Fruit fly (Drosophila melanogaster) whole organism, embryonic: ENCODE results near the gene brm.

Experiments used
- Atf-2 ChIP-seq: fragments of 200-800 bp; sonication (Bioruptor generic); optimal IDR thresholded peaks from 2 replicates; lab custom pipeline; 2016; ENCODE audit warnings: missing biosample characterization, missing genetic modification characterization
- CG10267 ChIP-seq: fragments of 200-800 bp; sonication (Bioruptor generic); optimal IDR thresholded peaks from 2 replicates; lab custom pipeline; 2018; ENCODE audit warnings: missing biosample characterization, mild to moderate bottlenecking, missing genetic modification characterization, moderate library complexity
- CG11504 ChIP-seq: fragments of 200-800 bp; sonication (Bioruptor generic); optimal IDR thresholded peaks from 3 replicates; lab custom pipeline; 2019; ENCODE audit warnings: missing biosample characterization, mild to moderate bottlenecking, missing genetic modification characterization, moderate library complexity
- CG12219 ChIP-seq: fragments of 200-800 bp; sonication (Bioruptor generic); optimal IDR thresholded peaks from 3 replicates; lab custom pipeline; 2018; ENCODE audit warnings: missing biosample characterization, mild to moderate bottlenecking, missing genetic modification characterization
- CG12942 ChIP-seq: fragments of 200-800 bp; sonication (Bioruptor generic); optimal IDR thresholded peaks from 3 replicates; lab custom pipeline; 2016; ENCODE audit warnings: missing biosample characterization, missing genetic modification characterization
- CG18011 ChIP-seq: fragments of 200-800 bp; sonication (Bioruptor generic); optimal IDR thresholded peaks from 2 replicates; lab custom pipeline; 2017; ENCODE audit warnings: missing biosample characterization, missing genetic modification characterization, mild to moderate bottlenecking, moderate library complexity, missing genotype
- CG18262 ChIP-seq: fragments of 200-800 bp; optimal IDR thresholded peaks from 3 replicates; lab custom pipeline; 2019; ENCODE audit warnings: missing biosample characterization, mild to moderate bottlenecking, missing genetic modification characterization, moderate library complexity
- CG18619 ChIP-seq: fragments of 200-800 bp; sonication (Bioruptor generic); optimal IDR thresholded peaks from 3 replicates; lab custom pipeline; 2017; ENCODE audit warnings: missing biosample characterization, mild to moderate bottlenecking, missing genetic modification characterization
- CG2120 ChIP-seq: fragments of 200-800 bp; sonication (Bioruptor generic); optimal IDR thresholded peaks from 3 replicates; lab custom pipeline; 2016; ENCODE audit warnings: missing biosample characterization, missing genetic modification characterization
- CG3065 ChIP-seq: fragments of 200-800 bp; sonication (Bioruptor generic); optimal IDR thresholded peaks from 2 replicates; lab custom pipeline; 2016; ENCODE audit warnings: missing biosample characterization, missing genetic modification characterization
- CG33213 ChIP-seq: fragments of 200-800 bp; sonication (Bioruptor generic); optimal IDR thresholded peaks from 3 replicates; lab custom pipeline; 2016; ENCODE audit warnings: missing biosample characterization, missing genetic modification characterization
- CG3995 ChIP-seq: fragments of 200-800 bp; sonication (Bioruptor generic); optimal IDR thresholded peaks from 3 replicates; lab custom pipeline; 2016; ENCODE audit warnings: missing biosample characterization, missing genetic modification characterization
- CG4730 ChIP-seq: fragments of 200-800 bp; sonication (Bioruptor generic); IDR thresholded peaks from 2 replicates; pipeline ENCODE4 v1.3.6; 2022; ENCODE audit warnings: missing biosample characterization, missing genetic modification characterization
- CG6791 ChIP-seq: fragments of 200-800 bp; sonication (Bioruptor generic); IDR thresholded peaks from 3 replicates; pipeline ENCODE4 v1.3.6; 2022; ENCODE audit warnings: missing biosample characterization, missing genetic modification characterization; ENCODE audit not compliant: partially characterized antibody
- CG7745 ChIP-seq: fragments of 200-800 bp; sonication (Bioruptor generic); optimal IDR thresholded peaks from 2 replicates; lab custom pipeline; 2018; ENCODE audit warnings: missing biosample characterization, mild to moderate bottlenecking, missing genetic modification characterization, moderate library complexity
- CG7987 ChIP-seq: fragments of 200-800 bp; sonication (Bioruptor generic); optimal IDR thresholded peaks from 2 replicates; lab custom pipeline; 2018; ENCODE audit warnings: missing biosample characterization, mild to moderate bottlenecking, missing genetic modification characterization, moderate library complexity
- CG8924 ChIP-seq: fragments of 200-800 bp; optimal IDR thresholded peaks from 3 replicates; lab custom pipeline; 2019; ENCODE audit warnings: missing biosample characterization, mild to moderate bottlenecking, missing genetic modification characterization, moderate library complexity
- CG9817 ChIP-seq: fragments of 200-800 bp; sonication (Bioruptor generic); optimal IDR thresholded peaks from 2 replicates; lab custom pipeline; 2018; ENCODE audit warnings: missing biosample characterization, mild to moderate bottlenecking, missing genetic modification characterization, moderate library complexity
- CTCF ChIP-seq: fragments of 200-800 bp; sonication (Bioruptor generic); optimal IDR thresholded peaks from 2 replicates; lab custom pipeline; 2017; ENCODE audit warnings: missing biosample characterization, mild to moderate bottlenecking, missing genetic modification characterization, moderate library complexity
- D19A ChIP-seq: fragments of 200-800 bp; optimal IDR thresholded peaks from 3 replicates; lab custom pipeline; 2019; ENCODE audit warnings: missing biosample characterization, mild to moderate bottlenecking, missing genetic modification characterization, moderate library complexity
- Dfd ChIP-seq, 2 experiments: fragments of >200 bp; optimal IDR thresholded peaks; 2 replicates each; lab custom pipeline; 2017; ENCODE audit warnings: missing biosample characterization in 2 of 2, missing genetic modification characterization in 2 of 2
- Dp ChIP-seq: fragments of 200-800 bp; sonication (Bioruptor generic); optimal IDR thresholded peaks from 2 replicates; lab custom pipeline; 2018; ENCODE audit warnings: missing biosample characterization, mild to moderate bottlenecking, missing genetic modification characterization, moderate library complexity
- Ets97D ChIP-seq: fragments of 200-800 bp; sonication (Bioruptor generic); optimal IDR thresholded peaks from 3 replicates; lab custom pipeline; 2016; ENCODE audit warnings: missing biosample characterization, missing genetic modification characterization
- Fer2 ChIP-seq: fragments of 200-800 bp; sonication (Bioruptor generic); optimal IDR thresholded peaks from 2 replicates; lab custom pipeline; 2018; ENCODE audit warnings: missing biosample characterization, mild to moderate bottlenecking, missing genetic modification characterization, moderate library complexity
- Hand ChIP-seq: fragments of 200-800 bp; sonication (Bioruptor generic); optimal IDR thresholded peaks from 2 replicates; lab custom pipeline; 2017; ENCODE audit warnings: mild to moderate bottlenecking, missing biosample characterization, missing genetic modification reagents, missing genetic modification characterization
- HmgZ ChIP-seq: fragments of 200-800 bp; sonication (Bioruptor generic); optimal IDR thresholded peaks from 2 replicates; lab custom pipeline; 2018; ENCODE audit warnings: missing biosample characterization, mild to moderate bottlenecking, missing genetic modification characterization
- Hr51 ChIP-seq, 2 experiments: fragments of 200-800 bp; sonication (Bioruptor generic); optimal IDR thresholded peaks; 2 replicates in 1 of 2; 3 replicates in 1 of 2; lab custom pipeline; 2016 to 2018; ENCODE audit warnings: missing biosample characterization in 2 of 2, missing genetic modification characterization in 2 of 2, mild to moderate bottlenecking in 1 of 2, moderate library complexity in 1 of 2
- Nf-YC ChIP-seq: fragments of 200-800 bp; optimal IDR thresholded peaks from 3 replicates; lab custom pipeline; 2019; ENCODE audit warnings: missing biosample characterization, mild to moderate bottlenecking, missing genetic modification characterization, moderate library complexity
- Poxn ChIP-seq: fragments of 200-800 bp; sonication (Bioruptor generic); IDR thresholded peaks from 2 replicates; pipeline ENCODE4 v1.3.6; 2022; ENCODE audit warnings: missing biosample characterization, missing genetic modification characterization
- bcd ChIP-seq: fragments of 200-800 bp; sonication (Bioruptor generic); optimal IDR thresholded peaks from 2 replicates; lab custom pipeline; 2017; ENCODE audit warnings: missing biosample characterization, mild to moderate bottlenecking, missing genetic modification characterization
- bowl ChIP-seq: fragments of 200-800 bp; sonication (Bioruptor generic); IDR thresholded peaks from 2 replicates; pipeline ENCODE4 v1.3.6; 2022; ENCODE audit warnings: missing biosample characterization, missing genetic modification characterization
- cato ChIP-seq: fragments of 200-800 bp; sonication (Bioruptor generic); optimal IDR thresholded peaks from 2 replicates; lab custom pipeline; 2016; ENCODE audit warnings: missing biosample characterization, missing genetic modification characterization, borderline replicate concordance
- dati ChIP-seq: fragments of 200-800 bp; sonication (Bioruptor generic); IDR thresholded peaks from 2 replicates; pipeline ENCODE4 v1.3.6; 2022; ENCODE audit warnings: missing biosample characterization, missing genetic modification characterization
- ems ChIP-seq: fragments of 200-800 bp; sonication (Bioruptor generic); optimal IDR thresholded peaks from 3 replicates; lab custom pipeline; 2016; ENCODE audit warnings: missing biosample characterization, missing genetic modification characterization
- esg ChIP-seq: fragments of 200-800 bp; sonication (Bioruptor generic); conservative IDR thresholded peaks from 2 replicates; pipeline ENCODE4 v1.3.6; 2022; ENCODE audit warnings: missing biosample characterization, missing genetic modification characterization
- ewg ChIP-seq: fragments of 200-800 bp; sonication (Bioruptor generic); optimal IDR thresholded peaks from 3 replicates; lab custom pipeline; 2017; ENCODE audit warnings: mild to moderate bottlenecking, missing biosample characterization, missing genetic modification reagents, missing genetic modification characterization
- fd64A ChIP-seq: fragments of 200-800 bp; sonication (Bioruptor generic); optimal IDR thresholded peaks from 3 replicates; lab custom pipeline; 2018; ENCODE audit warnings: missing biosample characterization, mild to moderate bottlenecking, missing genetic modification characterization
- gem ChIP-seq: fragments of 200-800 bp; sonication (Bioruptor generic); optimal IDR thresholded peaks from 2 replicates; lab custom pipeline; 2019; ENCODE audit warnings: missing biosample characterization, mild to moderate bottlenecking, missing genetic modification characterization, moderate library complexity
- ham ChIP-seq: fragments of 200-800 bp; sonication (Bioruptor generic); IDR thresholded peaks from 2 replicates; pipeline ENCODE4 v1.3.6; 2022; ENCODE audit warnings: missing biosample characterization, missing genetic modification characterization
- hkb ChIP-seq, 2 experiments: fragments of 200-800 bp in 1 of 2; fragments of >200 bp in 1 of 2; sonication (Bioruptor generic) in 1 of 2; IDR thresholded peaks in 1 of 2; optimal IDR thresholded peaks in 1 of 2; 2 replicates each; pipeline versions ENCODE4 v1.3.6 to Lab custom; 2017 to 2022; ENCODE audit warnings: missing biosample characterization in 1 of 2, missing genetic modification characterization in 1 of 2
- inv ChIP-seq: fragments of 200-800 bp; sonication (Bioruptor generic); IDR thresholded peaks from 2 replicates; pipeline ENCODE4 v1.3.6; 2022; ENCODE audit warnings: missing biosample characterization, missing genetic modification characterization; ENCODE audit not compliant: partially characterized antibody
- jigr1 ChIP-seq: fragments of 200-800 bp; sonication (Bioruptor generic); IDR thresholded peaks from 3 replicates; pipeline ENCODE4 v1.3.6; 2022; ENCODE audit warnings: missing biosample characterization, missing genetic modification characterization
- mld ChIP-seq: fragments of 200-800 bp; sonication (Bioruptor generic); IDR thresholded peaks from 3 replicates; pipeline ENCODE4 v1.3.6; 2022; ENCODE audit warnings: missing biosample characterization, missing genetic modification characterization; ENCODE audit not compliant: partially characterized antibody
- oc ChIP-seq: fragments of 200-800 bp; sonication (Bioruptor generic); optimal IDR thresholded peaks from 2 replicates; lab custom pipeline; 2018; ENCODE audit warnings: missing biosample characterization, mild to moderate bottlenecking, missing genetic modification characterization, moderate library complexity
- repo ChIP-seq: fragments of 200-800 bp; sonication (Bioruptor generic); optimal IDR thresholded peaks from 2 replicates; lab custom pipeline; 2016; ENCODE audit warnings: missing biosample characterization, missing genetic modification characterization
- shn ChIP-seq: fragments of 200-800 bp; sonication (Bioruptor generic); optimal IDR thresholded peaks from 3 replicates; lab custom pipeline; 2016; ENCODE audit warnings: missing biosample characterization, missing genetic modification characterization
- slp2 ChIP-seq: fragments of 200-800 bp; sonication (Bioruptor generic); optimal IDR thresholded peaks from 2 replicates; lab custom pipeline; 2016; ENCODE audit warnings: missing biosample characterization, missing genetic modification characterization
- z ChIP-seq: fragments of 200-800 bp; sonication (Bioruptor generic); IDR thresholded peaks from 3 replicates; pipeline ENCODE4 v1.3.6; 2022; ENCODE audit warnings: missing biosample characterization, missing genetic modification characterization
- zen2 ChIP-seq: fragments of 200-800 bp; sonication (Bioruptor generic); IDR thresholded peaks from 3 replicates; pipeline ENCODE4 v1.3.6; 2022; ENCODE audit warnings: missing biosample characterization, missing genetic modification characterization; ENCODE audit not compliant: partially characterized antibody
- zfh1 ChIP-seq: fragments of 200-800 bp; sonication (Bioruptor generic); IDR thresholded peaks from 3 replicates; pipeline ENCODE4 v1.3.6; 2022; ENCODE audit warnings: missing biosample characterization, missing genetic modification characterization

Gene brm

DNA sequence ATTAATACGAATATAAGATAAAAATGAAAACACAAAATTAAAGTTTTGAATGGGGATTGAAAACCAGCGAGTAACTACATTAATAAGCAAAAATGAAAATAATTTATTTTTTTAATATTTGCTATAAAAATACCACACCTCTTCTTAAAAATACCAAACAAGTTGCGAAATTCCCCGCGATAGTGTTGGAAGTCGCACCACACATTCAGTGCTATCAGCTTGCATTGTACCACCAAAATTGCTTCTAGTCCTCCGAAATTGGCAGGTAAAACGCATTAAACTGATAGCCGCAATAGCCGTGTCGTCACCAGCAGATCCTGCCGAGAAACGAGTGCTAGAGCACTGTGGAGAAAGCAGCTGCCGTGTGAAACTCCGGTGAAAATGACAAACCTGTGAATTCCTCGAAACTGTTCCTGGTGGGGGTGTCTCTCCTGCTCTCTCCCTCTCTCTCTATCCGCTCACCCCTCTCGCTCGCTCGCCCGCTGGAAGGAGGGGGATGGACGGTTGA, 5.4 kb upstream of the brm start, which contains the start of gene Hip14 (continued):
- no peak for TF ChIP-seq fd64A (GFP tag; lab: Kevin White, UChicago)
- no peak for TF ChIP-seq slp2 (GFP tag; lab: Kevin White, UChicago)
- TF ChIP-seq Ets97D (GFP tag; lab: Kevin White, UChicago): peak; percentile 46
- no peak for TF ChIP-seq gem (tag; lab: Kevin White, UChicago)
- TF ChIP-seq Atf-2 (GFP tag; lab: Kevin White, UChicago): no peak
- TF ChIP-seq ewg: no peak
- no peak for TF ChIP-seq CG9817 (tag; lab: Kevin White, UChicago)
- no peak for TF ChIP-seq shn
- TF ChIP-seq CG18011 (GFP tag; lab: Kevin White, UChicago): no peak
- no peak for TF ChIP-seq repo
- peak; percentile 32 for TF ChIP-seq CG18262 (tag; lab: Kevin White, UChicago)
- peak; percentile 39 for TF ChIP-seq Dp (GFP tag; lab: Kevin White, UChicago)
- TF ChIP-seq CG7987 (GFP tag; lab: Kevin White, UChicago): no peak
- TF ChIP-seq CG2120 (GFP tag; lab: Kevin White, UChicago): peak; percentile 7
- TF ChIP-seq CG12942 (GFP tag; lab: Kevin White, UChicago): no peak
- TF ChIP-seq CG11504 (tag; lab: Kevin White, UChicago): no peak
- no peak for TF ChIP-seq CG12219 (GFP tag; lab: Kevin White, UChicago)
- TF ChIP-seq CG3065 (GFP tag; lab: Kevin White, UChicago): no peak
- no peak for TF ChIP-seq z
- TF ChIP-seq Poxn (GFP tag; lab: Robert Waterston, UW): no peak
- TF ChIP-seq Hand (GFP tag; lab: Kevin White, UChicago): no peak
- TF ChIP-seq zfh1 (GFP tag; lab: Robert Waterston, UW): 0 out of 3 replicates have a peak, but pooled peaks have one; percentile 38
- no peak for TF ChIP-seq CG8924 (tag; lab: Kevin White, UChicago)
- no peak for TF ChIP-seq jigr1 (GFP tag; lab: Robert Waterston, UW)
- TF ChIP-seq zen2: no peak
- no peak for TF ChIP-seq CG33213 (GFP tag; lab: Kevin White, UChicago)
- TF ChIP-seq mld (GFP tag; lab: Robert Waterston, UW): no peak
- TF ChIP-seq inv: no peak
- TF ChIP-seq Nf-YC (tag; lab: Kevin White, UChicago): no peak
- TF ChIP-seq cato (GFP tag; lab: Kevin White, UChicago): no peak
- TF ChIP-seq esg (GFP tag; lab: Robert Waterston, UW): no peak
- 0 out of 3 replicates have a peak, but pooled peaks have one; percentile 46 for TF ChIP-seq CG6791
- no peak for TF ChIP-seq D19A (tag; lab: Kevin White, UChicago)
- no peak for TF ChIP-seq Hr51 (GFP tag; optimal IDR thresholded peaks at IDR 0.05; lab: Kevin White, UChicago)
- peak; percentile 18 for TF ChIP-seq HmgZ
- no peak for TF ChIP-seq CG18619 (GFP tag; lab: Kevin White, UChicago)
- TF ChIP-seq ems: no peak
- TF ChIP-seq oc (tag; lab: Kevin White, UChicago): no peak
- no peak for TF ChIP-seq hkb (optimal IDR thresholded peaks at IDR 0.05; lab: Kevin White, UChicago)
- TF ChIP-seq hkb (GFP tag; IDR thresholded peaks at IDR 0.05; lab: Robert Waterston, UW): no peak
- TF ChIP-seq bcd (GFP tag; lab: Kevin White, UChicago): no peak
- TF ChIP-seq CG7745: no peak
- TF ChIP-seq CG4730 (GFP tag; lab: Robert Waterston, UW): no peak
- peak; percentile 94 for TF ChIP-seq CG10267
- TF ChIP-seq Dfd (GFP tag; optimal IDR thresholded peaks at IDR 0.05; lab: Kevin White, UChicago): no peak
- TF ChIP-seq CTCF (GFP tag; lab: Kevin White, UChicago): peak; percentile 18
- no peak for TF ChIP-seq dati (GFP tag; lab: Robert Waterston, UW)
- TF ChIP-seq bowl (GFP tag; lab: Robert Waterston, UW): no peak
- TF ChIP-seq ham: no peak
- no peak for TF ChIP-seq Fer2 (tag; lab: Kevin White, UChicago)
- peak; percentile 86 for TF ChIP-seq CG3995 (GFP tag; lab: Kevin White, UChicago)
